Fruit fly (Drosophila melanogaster): ENCODE data around the gene ND-42.

Gene ND-42

DNA sequence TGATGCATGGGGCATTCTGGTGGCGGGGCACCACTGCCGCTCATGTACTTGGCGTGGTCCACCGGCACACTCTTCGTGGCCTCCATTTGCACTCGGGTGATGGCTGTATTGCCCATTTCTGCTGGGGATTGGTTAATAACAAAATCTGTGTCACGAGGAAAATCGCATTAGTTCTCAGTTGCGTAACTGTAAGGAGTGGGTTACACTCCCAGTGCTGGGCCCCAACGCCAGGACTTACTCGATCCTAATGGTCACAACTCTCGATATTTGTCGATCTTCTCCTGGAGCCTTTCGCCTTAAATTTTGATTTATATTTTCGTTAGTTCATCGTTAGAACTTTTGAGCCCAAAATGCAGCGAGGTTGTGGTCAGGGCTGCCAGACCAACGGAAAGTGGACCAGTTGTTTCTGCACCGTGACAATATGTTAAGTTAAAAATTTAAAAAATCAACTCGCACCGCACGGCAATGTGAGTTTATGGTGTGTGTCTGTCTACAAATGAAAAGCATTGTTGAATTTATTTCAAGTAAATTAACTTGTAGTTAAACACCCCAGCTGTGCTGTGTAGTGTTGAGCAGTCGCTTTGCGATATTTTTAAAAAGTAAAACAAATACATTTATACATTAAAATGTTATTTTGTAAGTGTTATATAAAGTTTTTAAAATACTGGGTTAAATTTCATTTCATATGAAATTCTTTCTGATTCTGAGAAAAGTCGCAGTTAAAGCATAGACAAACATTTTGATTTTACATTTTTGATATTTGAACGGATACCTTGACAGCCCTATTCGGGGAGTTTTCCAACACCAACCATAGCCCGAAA, at the start of gene ND-42, which contains the start of gene Cchl (continued):
- TF ChIP-seq chm (GFP tag; IDR thresholded peaks at IDR 0.05) = peak; percentile 32; the same call in 1 of the 2 replicates
- TF ChIP-seq run (tag; optimal IDR thresholded peaks at IDR 0.05) = peak; percentile 33
- TF ChIP-seq CG3995 (GFP tag; optimal IDR thresholded peaks at IDR 0.05) = peak; percentile 71
- no peak for TF ChIP-seq tna (GFP tag; IDR thresholded peaks at IDR 0.05; ENCODE audit: partially characterized antibody)
- TF ChIP-seq luna (GFP tag; optimal IDR thresholded peaks at IDR 0.05) = peak; percentile 26
- TF ChIP-seq Spps (tag; optimal IDR thresholded peaks at IDR 0.05) = peak; percentile 25
- no peak for TF ChIP-seq CG14965 (GFP tag; optimal IDR thresholded peaks at IDR 0.05; ENCODE audit: borderline replicate concordance)
- TF ChIP-seq CG4854 (GFP tag; optimal IDR thresholded peaks at IDR 0.05) = peak; percentile 54
- no peak for TF ChIP-seq Dfd (GFP tag; optimal IDR thresholded peaks at IDR 0.05)
- peak; percentile 78 for TF ChIP-seq dm (GFP tag; optimal IDR thresholded peaks at IDR 0.05)
- TF ChIP-seq CG15696 (tag; optimal IDR thresholded peaks at IDR 0.05) = peak; percentile 79
- no peak for TF ChIP-seq Vsx1 (GFP tag; optimal IDR thresholded peaks at IDR 0.05)
- peak; percentile 53 for TF ChIP-seq Sry-δ (GFP tag; optimal IDR thresholded peaks at IDR 0.05)
- peak; percentile 33; the same call in 1 of the 2 replicates for TF ChIP-seq CG43689 (GFP tag; IDR thresholded peaks at IDR 0.05)
- TF ChIP-seq eyg (GFP tag; optimal IDR thresholded peaks at IDR 0.05) = peak; percentile 55
- peak; percentile 67; the same call in 1 of the 3 replicates for TF ChIP-seq jigr1 (GFP tag; IDR thresholded peaks at IDR 0.05)
- peak; percentile 51 for TF ChIP-seq exex (tag; optimal IDR thresholded peaks at IDR 0.05)
- TF ChIP-seq Fer3 (tag; optimal IDR thresholded peaks at IDR 0.05) = peak; percentile 76
- TF ChIP-seq CG15011 (GFP tag; optimal IDR thresholded peaks at IDR 0.05) = no peak
- TF ChIP-seq CG31441 (GFP tag; IDR thresholded peaks at IDR 0.05) = no peak; the same call in 1 of the 2 replicates
- peak; percentile 76 for TF ChIP-seq Xrp1 (GFP tag; IDR thresholded peaks at IDR 0.05)
- peak; percentile 2 for TF ChIP-seq da (GFP tag; optimal IDR thresholded peaks at IDR 0.05)
- peak; percentile 90 for TF ChIP-seq CG14710 (tag; optimal IDR thresholded peaks at IDR 0.05)
- TF ChIP-seq pho (GFP tag; optimal IDR thresholded peaks at IDR 0.05) = peak; percentile 57
- peak; percentile 58 for TF ChIP-seq Mad (GFP tag; optimal IDR thresholded peaks at IDR 0.05)
- TF ChIP-seq sens-2 (GFP tag; IDR thresholded peaks at IDR 0.05) = peak; percentile 39; the same call in 1 of the 2 replicates
- TF ChIP-seq CG30020 (tag; optimal IDR thresholded peaks at IDR 0.05) = peak; percentile 66
- peak; percentile 53 for TF ChIP-seq crc (GFP tag; optimal IDR thresholded peaks at IDR 0.05)
- peak; percentile 5 for TF ChIP-seq salm (tag; optimal IDR thresholded peaks at IDR 0.05)
- no peak for TF ChIP-seq Kr (GFP tag; optimal IDR thresholded peaks at IDR 0.05)
- peak; percentile 64 for TF ChIP-seq CG10147 (GFP tag; optimal IDR thresholded peaks at IDR 0.05)
- peak; percentile 52 for TF ChIP-seq CG8089 (GFP tag; optimal IDR thresholded peaks at IDR 0.05)
- TF ChIP-seq Scr (GFP tag; IDR thresholded peaks at IDR 0.05; ENCODE audit: partially characterized antibody) = peak; percentile 72
- no peak for TF ChIP-seq CG10431 (GFP tag; optimal IDR thresholded peaks at IDR 0.05)
- TF ChIP-seq CG4730 (GFP tag; IDR thresholded peaks at IDR 0.05) = no peak; the same call in none of the 2 replicates
- peak; percentile 70 for TF ChIP-seq bab2 (GFP tag; optimal IDR thresholded peaks at IDR 0.05)
- TF ChIP-seq NC2α (GFP tag; optimal IDR thresholded peaks at IDR 0.05) = peak; percentile 68
- 0 out of 2 replicates have a peak, but pooled peaks have one; percentile 37 for TF ChIP-seq gt (GFP tag; IDR thresholded peaks at IDR 0.05)
- TF ChIP-seq CG9876 (GFP tag; optimal IDR thresholded peaks at IDR 0.05) = no peak
- TF ChIP-seq nom (GFP tag; optimal IDR thresholded peaks at IDR 0.05) = peak; percentile 56
- peak; percentile 64 for TF ChIP-seq lmd (GFP tag; IDR thresholded peaks at IDR 0.05)
- TF ChIP-seq pros (GFP tag; optimal IDR thresholded peaks at IDR 0.05) = no peak
- peak; percentile 55; the same call in 1 of the 3 replicates for TF ChIP-seq CG14860 (GFP tag; IDR thresholded peaks at IDR 0.05; ENCODE audit: partially characterized antibody)
- no peak for TF ChIP-seq ash1 (GFP tag; optimal IDR thresholded peaks at IDR 0.05)
- no peak for TF ChIP-seq usp (GFP tag; optimal IDR thresholded peaks at IDR 0.05)
- peak; percentile 85 for TF ChIP-seq CG7556 (GFP tag; optimal IDR thresholded peaks at IDR 0.05)
- TF ChIP-seq Bteb2 (GFP tag; optimal IDR thresholded peaks at IDR 0.05) = peak; percentile 44
- TF ChIP-seq E2f1 (GFP tag; IDR thresholded peaks at IDR 0.05) = peak; percentile 51
- TF ChIP-seq mld (GFP tag; IDR thresholded peaks at IDR 0.05; ENCODE audit: partially characterized antibody) = no peak

Data from whole organism, embryonic.